Fruit fly (Drosophila melanogaster) whole organism, embryonic: ENCODE results near the gene D1.

Experiments
- CG10321 ChIP-seq: fragments of 200-800 bp; sonication (Bioruptor generic); IDR thresholded peaks from 2 replicates; pipeline ENCODE4 v1.3.6; 2022; ENCODE audit warnings: missing biosample characterization, missing genetic modification characterization
- CG10654 ChIP-seq: fragments of 200-800 bp; sonication (Bioruptor generic); optimal IDR thresholded peaks from 2 replicates; lab custom pipeline; 2016; ENCODE audit warnings: missing biosample characterization, missing genetic modification characterization
- CG10979 ChIP-seq: fragments of 200-800 bp; sonication (Bioruptor generic); optimal IDR thresholded peaks from 2 replicates; lab custom pipeline; 2018; ENCODE audit warnings: missing biosample characterization, mild to moderate bottlenecking, missing genetic modification characterization, moderate library complexity
- CG11085 ChIP-seq: fragments of 200-800 bp; sonication (Bioruptor generic); IDR thresholded peaks from 2 replicates; pipeline ENCODE4 v1.3.6; 2022; ENCODE audit warnings: missing biosample characterization, missing genetic modification characterization
- CG13287 ChIP-seq: fragments of 200-800 bp; sonication (Bioruptor generic); IDR thresholded peaks from 2 replicates; pipeline ENCODE4 v1.3.6; 2022; ENCODE audit warnings: missing biosample characterization, missing genetic modification characterization; ENCODE audit not compliant: partially characterized antibody
- CG14441 ChIP-seq: fragments of 200-800 bp; sonication (Bioruptor generic); IDR thresholded peaks from 2 replicates; pipeline ENCODE4 v1.3.6; 2022; ENCODE audit warnings: missing biosample characterization, missing genetic modification characterization
- CG17359 ChIP-seq: fragments of 200-800 bp; sonication (Bioruptor generic); optimal IDR thresholded peaks from 3 replicates; lab custom pipeline; 2018; ENCODE audit warnings: missing biosample characterization, mild to moderate bottlenecking, missing genetic modification characterization, moderate library complexity
- CG1832 ChIP-seq: fragments of 200-800 bp; sonication (Bioruptor generic); optimal IDR thresholded peaks from 2 replicates; lab custom pipeline; 2017; ENCODE audit warnings: missing biosample characterization, mild to moderate bottlenecking, missing genetic modification characterization, inconsistent platforms
- CG2199 ChIP-seq: fragments of 200-800 bp; sonication (Bioruptor generic); IDR thresholded peaks from 3 replicates; pipeline ENCODE4 v1.3.6; 2022; ENCODE audit warnings: missing biosample characterization, missing genetic modification characterization
- CG2678 ChIP-seq: fragments of 200-800 bp; sonication (Bioruptor generic); optimal IDR thresholded peaks from 3 replicates; lab custom pipeline; 2019; ENCODE audit warnings: missing biosample characterization, mild to moderate bottlenecking, missing genetic modification characterization, moderate library complexity
- CG31388 ChIP-seq: fragments of 200-800 bp; sonication (Bioruptor generic); optimal IDR thresholded peaks from 2 replicates; lab custom pipeline; 2016; ENCODE audit warnings: missing biosample characterization, missing genetic modification characterization
- CG32767 ChIP-seq: fragments of 200-800 bp; sonication (Bioruptor generic); IDR thresholded peaks from 2 replicates; pipeline ENCODE4 v1.3.6; 2022; ENCODE audit warnings: missing biosample characterization, missing genetic modification characterization
- CG7745 ChIP-seq: fragments of 200-800 bp; sonication (Bioruptor generic); optimal IDR thresholded peaks from 2 replicates; lab custom pipeline; 2018; ENCODE audit warnings: missing biosample characterization, mild to moderate bottlenecking, missing genetic modification characterization, moderate library complexity
- CG8388 ChIP-seq: fragments of 200-800 bp; sonication (Bioruptor generic); optimal IDR thresholded peaks from 2 replicates; lab custom pipeline; 2019; ENCODE audit warnings: missing biosample characterization, mild to moderate bottlenecking, missing genetic modification characterization, moderate library complexity
- D19B ChIP-seq: fragments of 200-800 bp; sonication (Bioruptor generic); optimal IDR thresholded peaks from 2 replicates; lab custom pipeline; 2017; ENCODE audit warnings: missing biosample characterization, mild to moderate bottlenecking, missing genetic modification characterization
- Deaf1 ChIP-seq: fragments of 200-800 bp; optimal IDR thresholded peaks from 3 replicates; lab custom pipeline; 2019; ENCODE audit warnings: missing biosample characterization, mild to moderate bottlenecking, missing genetic modification characterization, moderate library complexity
- Dll ChIP-seq: fragments of 200-800 bp; sonication (Bioruptor generic); IDR thresholded peaks from 4 replicates; pipeline ENCODE4 v1.3.6; 2022; ENCODE audit warnings: missing biosample characterization, missing genetic modification characterization; ENCODE audit not compliant: partially characterized antibody
- Drgx ChIP-seq: fragments of 200-800 bp; sonication (Bioruptor generic); IDR thresholded peaks from 2 replicates; pipeline ENCODE4 v1.3.6; 2022; ENCODE audit warnings: missing biosample characterization, missing genetic modification characterization
- HmgZ ChIP-seq: fragments of 200-800 bp; sonication (Bioruptor generic); optimal IDR thresholded peaks from 2 replicates; lab custom pipeline; 2018; ENCODE audit warnings: missing biosample characterization, mild to moderate bottlenecking, missing genetic modification characterization
- Hr78 ChIP-seq, 2 experiments: fragments of 200-800 bp in 1 of 2; fragments of >200 bp in 1 of 2; sonication (Bioruptor generic) in 1 of 2; optimal IDR thresholded peaks; 2 replicates each; lab custom pipeline; 2017 to 2019; ENCODE audit warnings: missing biosample characterization in 2 of 2, missing genetic modification characterization in 2 of 2, mild to moderate bottlenecking in 1 of 2, moderate library complexity in 1 of 2
- Kr ChIP-seq: fragments of 200-800 bp; sonication (Bioruptor generic); optimal IDR thresholded peaks from 2 replicates; lab custom pipeline; 2017; ENCODE audit warnings: missing biosample characterization, mild to moderate bottlenecking, missing genetic modification characterization
- Lim3 ChIP-seq: fragments of 200-800 bp; sonication (Bioruptor generic); IDR thresholded peaks from 2 replicates; pipeline ENCODE4 v1.3.6; 2022; ENCODE audit warnings: missing biosample characterization, missing genetic modification characterization
- Myb ChIP-seq: fragments of 200-800 bp; sonication (Bioruptor generic); optimal IDR thresholded peaks from 2 replicates; lab custom pipeline; 2016; ENCODE audit warnings: missing biosample characterization, missing genetic modification characterization
- Rfx ChIP-seq: fragments of 200-800 bp; sonication (Bioruptor generic); IDR thresholded peaks from 2 replicates; pipeline ENCODE4 v1.3.6; 2022; ENCODE audit warnings: missing biosample characterization, missing genetic modification characterization
- Xrp1 ChIP-seq: fragments of 200-800 bp; sonication (Bioruptor generic); IDR thresholded peaks from 2 replicates; pipeline ENCODE4 v1.3.6; 2022; ENCODE audit warnings: missing biosample characterization, missing genetic modification characterization
- abd-A ChIP-seq: fragments of 200-800 bp; sonication (Bioruptor generic); optimal IDR thresholded peaks from 3 replicates; lab custom pipeline; 2019; ENCODE audit warnings: missing biosample characterization, mild to moderate bottlenecking, missing genetic modification characterization, moderate library complexity
- ac ChIP-seq: fragments of 200-800 bp; sonication (Bioruptor generic); optimal IDR thresholded peaks from 3 replicates; lab custom pipeline; 2017; ENCODE audit warnings: missing biosample characterization, mild to moderate bottlenecking, missing genetic modification characterization
- al ChIP-seq: fragments of 200-800 bp; sonication (Bioruptor generic); IDR thresholded peaks from 2 replicates; pipeline ENCODE4 v1.3.6; 2022; ENCODE audit warnings: missing biosample characterization, missing genetic modification characterization
- br ChIP-seq: fragments of >200 bp; optimal IDR thresholded peaks from 2 replicates; lab custom pipeline; 2017
- crc ChIP-seq: fragments of 200-800 bp; sonication (Bioruptor generic); optimal IDR thresholded peaks from 2 replicates; lab custom pipeline; 2016; ENCODE audit warnings: missing biosample characterization, missing genetic modification characterization
- da ChIP-seq: fragments of 200-800 bp; sonication (Bioruptor generic); optimal IDR thresholded peaks from 2 replicates; lab custom pipeline; 2016; ENCODE audit warnings: missing biosample characterization, missing genetic modification characterization
- ems ChIP-seq: fragments of 200-800 bp; sonication (Bioruptor generic); optimal IDR thresholded peaks from 3 replicates; lab custom pipeline; 2016; ENCODE audit warnings: missing biosample characterization, missing genetic modification characterization
- fu2 ChIP-seq: fragments of 200-800 bp; sonication (Bioruptor generic); optimal IDR thresholded peaks from 2 replicates; lab custom pipeline; 2016; ENCODE audit warnings: missing biosample characterization, missing genetic modification characterization
- grn ChIP-seq: fragments of 200-800 bp; sonication (Bioruptor generic); optimal IDR thresholded peaks from 3 replicates; lab custom pipeline; 2017; ENCODE audit warnings: missing biosample characterization, missing genetic modification characterization
- gsb-n ChIP-seq: fragments of 200-800 bp; sonication (Bioruptor generic); optimal IDR thresholded peaks from 3 replicates; lab custom pipeline; 2018; ENCODE audit warnings: missing biosample characterization, mild to moderate bottlenecking, missing genetic modification characterization
- h ChIP-seq: fragments of >200 bp; optimal IDR thresholded peaks from 2 replicates; lab custom pipeline; 2017
- ham ChIP-seq: fragments of 200-800 bp; sonication (Bioruptor generic); IDR thresholded peaks from 2 replicates; pipeline ENCODE4 v1.3.6; 2022; ENCODE audit warnings: missing biosample characterization, missing genetic modification characterization
- hbn ChIP-seq: fragments of 200-800 bp; sonication (Bioruptor generic); IDR thresholded peaks from 2 replicates; pipeline ENCODE4 v1.3.6; 2022; ENCODE audit warnings: missing biosample characterization, missing genetic modification characterization; ENCODE audit not compliant: partially characterized antibody
- jumu ChIP-seq: fragments of 200-800 bp; sonication (Bioruptor generic); optimal IDR thresholded peaks from 3 replicates; lab custom pipeline; 2016; ENCODE audit warnings: missing biosample characterization, missing genetic modification characterization
- lmd ChIP-seq: fragments of 200-800 bp; sonication (Bioruptor generic); IDR thresholded peaks from 2 replicates; pipeline ENCODE4 v1.3.6; 2022; ENCODE audit warnings: missing biosample characterization, missing genetic modification characterization
- pb ChIP-seq: fragments of 200-800 bp; sonication (Bioruptor generic); optimal IDR thresholded peaks from 3 replicates; lab custom pipeline; 2016; ENCODE audit warnings: missing biosample characterization, missing genetic modification characterization
- scrt ChIP-seq: fragments of 200-800 bp; sonication (Bioruptor generic); optimal IDR thresholded peaks from 2 replicates; lab custom pipeline; 2018; ENCODE audit warnings: missing biosample characterization, mild to moderate bottlenecking, missing genetic modification characterization, moderate library complexity
- sd ChIP-seq: fragments of 200-800 bp; sonication (Bioruptor generic); optimal IDR thresholded peaks from 3 replicates; lab custom pipeline; 2018; ENCODE audit warnings: missing biosample characterization, mild to moderate bottlenecking, missing genetic modification characterization, moderate library complexity
- sens ChIP-seq: fragments of 200-800 bp; sonication (Bioruptor generic); peaks from one replicate; lab custom pipeline; 2016; ENCODE audit warnings: missing biosample characterization, missing genetic modification characterization
- sima ChIP-seq: fragments of 200-800 bp; sonication (Bioruptor generic); optimal IDR thresholded peaks from 2 replicates; lab custom pipeline; 2016; ENCODE audit warnings: missing biosample characterization, missing genetic modification characterization
- slp2 ChIP-seq: fragments of 200-800 bp; sonication (Bioruptor generic); optimal IDR thresholded peaks from 2 replicates; lab custom pipeline; 2016; ENCODE audit warnings: missing biosample characterization, missing genetic modification characterization
- sqz ChIP-seq: fragments of 200-800 bp; sonication (Bioruptor generic); optimal IDR thresholded peaks from 3 replicates; lab custom pipeline; 2018; ENCODE audit warnings: missing biosample characterization, mild to moderate bottlenecking, missing genetic modification characterization
- sr ChIP-seq: fragments of 200-800 bp; sonication (Bioruptor generic); IDR thresholded peaks from 3 replicates; pipeline ENCODE4 v1.3.6; 2022; ENCODE audit warnings: missing biosample characterization, missing genetic modification characterization
- sug ChIP-seq: fragments of 200-800 bp; optimal IDR thresholded peaks from 2 replicates; lab custom pipeline; 2019; ENCODE audit warnings: missing biosample characterization, mild to moderate bottlenecking, missing genetic modification characterization, moderate library complexity
- ttk ChIP-seq: fragments of 200-800 bp; sonication (Bioruptor generic); IDR thresholded peaks from 2 replicates; pipeline ENCODE4 v2.1.2; 2022; ENCODE audit warnings: missing biosample characterization, missing genetic modification characterization
- unc-4 ChIP-seq: fragments of 200-800 bp; sonication (Bioruptor generic); IDR thresholded peaks from 2 replicates; pipeline ENCODE4 v1.3.6; 2022; ENCODE audit warnings: missing biosample characterization, missing genetic modification characterization; ENCODE audit not compliant: partially characterized antibody

Gene D1

dm6 chr3R:9226701-9227313 is 13.6 kb downstream of the D1 start (continued):
- no peak for TF ChIP-seq D19B
- peak; percentile 29; the same call in 1 of the 2 replicates for TF ChIP-seq Drgx (GFP tag; lab: Robert Waterston, UW)
- TF ChIP-seq sr (GFP tag; lab: Robert Waterston, UW), result peak; percentile 90
- peak; percentile 60 for TF ChIP-seq sens
- TF ChIP-seq Hr78 (GFP tag; optimal IDR thresholded peaks at IDR 0.05; lab: Kevin White, UChicago), result peak in 1 of 2 experiments; percentile 75
- TF ChIP-seq CG32767 (GFP tag; lab: Robert Waterston, UW), result no peak
- no peak for TF ChIP-seq Lim3 (GFP tag; lab: Robert Waterston, UW)
- TF ChIP-seq Kr (GFP tag; lab: Kevin White, UChicago), result peak; percentile 9
- peak; percentile 50; the same call in 3 of the 4 replicates for TF ChIP-seq Dll (GFP tag; lab: Robert Waterston, UW)
- TF ChIP-seq unc-4 (GFP tag; lab: Robert Waterston, UW), result 0 out of 2 replicates have a peak, but pooled peaks have one; percentile 14
- no peak for TF ChIP-seq lmd (GFP tag; lab: Robert Waterston, UW)
- peak; percentile 58 for TF ChIP-seq sug (tag; lab: Kevin White, UChicago)
- no peak for TF ChIP-seq fu2 (GFP tag; lab: Kevin White, UChicago)
- peak; percentile 96 for TF ChIP-seq abd-A (tag; lab: Kevin White, UChicago)
- no peak for TF ChIP-seq CG10654 (GFP tag; lab: Kevin White, UChicago)
- no peak for TF ChIP-seq pb
- no peak; the same call in 1 of the 2 replicates for TF ChIP-seq Rfx (GFP tag; lab: Robert Waterston, UW)
- peak; percentile 67 for TF ChIP-seq da (GFP tag; lab: Kevin White, UChicago)
- peak; percentile 50 for TF ChIP-seq scrt (GFP tag; lab: Kevin White, UChicago)
- TF ChIP-seq sqz (GFP tag; lab: Kevin White, UChicago), result peak; percentile 90
- no peak for TF ChIP-seq sima (GFP tag; lab: Kevin White, UChicago)
- no peak for TF ChIP-seq HmgZ
- TF ChIP-seq CG10979 (tag; lab: Kevin White, UChicago), result no peak
- peak; percentile 50 for TF ChIP-seq gsb-n
- TF ChIP-seq hbn (GFP tag; lab: Robert Waterston, UW), result peak; percentile 29; the same call in 1 of the 2 replicates
- no peak for TF ChIP-seq Myb (GFP tag; lab: Kevin White, UChicago)
- no peak for TF ChIP-seq slp2 (GFP tag; lab: Kevin White, UChicago)

- TF ChIP-seq CG31388, result no peak
- peak; percentile 33 for TF ChIP-seq CG17359 (tag; lab: Kevin White, UChicago)
- peak; percentile 40; the same call in 1 of the 2 replicates for TF ChIP-seq CG10321 (GFP tag; lab: Robert Waterston, UW)
- TF ChIP-seq CG11085, result no peak
- no peak for TF ChIP-seq h
- TF ChIP-seq CG2199, result 0 out of 3 replicates have a peak, but pooled peaks have one; percentile 18
- TF ChIP-seq br (lab: Kevin White, UChicago), result no peak
- no peak for TF ChIP-seq Deaf1 (tag; lab: Kevin White, UChicago)
- no peak for TF ChIP-seq CG7745 (tag; lab: Kevin White, UChicago)
- no peak for TF ChIP-seq CG2678 (tag; lab: Kevin White, UChicago)
- TF ChIP-seq CG14441, result no peak
- TF ChIP-seq ham (GFP tag; lab: Robert Waterston, UW), result no peak
- TF ChIP-seq CG1832 (GFP tag; lab: Kevin White, UChicago), result peak; percentile 80
- no peak for TF ChIP-seq ems (GFP tag; lab: Kevin White, UChicago)
- no peak for TF ChIP-seq ttk (GFP tag; lab: Robert Waterston, UW)
- no peak for TF ChIP-seq CG8388 (GFP tag; lab: Kevin White, UChicago)
- TF ChIP-seq crc (GFP tag; lab: Kevin White, UChicago), result no peak
- no peak for TF ChIP-seq CG13287 (GFP tag; lab: Robert Waterston, UW)
- no peak for TF ChIP-seq sd (tag; lab: Kevin White, UChicago)
- TF ChIP-seq ac (GFP tag; lab: Kevin White, UChicago), result no peak
- TF ChIP-seq Xrp1, result peak; percentile 34; the same call in 1 of the 2 replicates
- no peak for TF ChIP-seq grn (GFP tag; lab: Kevin White, UChicago)
- TF ChIP-seq al (GFP tag; lab: Robert Waterston, UW), result no peak
- no peak for TF ChIP-seq jumu (GFP tag; lab: Kevin White, UChicago)
- no peak for TF ChIP-seq lmd (GFP tag; lab: Robert Waterston, UW)
Measured at dm6 chr3R:9226146-9226545, 14.3 kb downstream of the D1 start.
